Fruit fly (Drosophila melanogaster): ENCODE measurements around the gene primo-1.

primo-1 gene

dm6 chr3R:13713984-13714532 is 2.4 kb upstream of the primo-1 start (continued):
- TF ChIP-seq NK7.1 (GFP tag; optimal IDR thresholded peaks at IDR 0.05) (no peak), otp (GFP tag; IDR thresholded peaks at IDR 0.05) (no peak; the same call in 2 of the 3 replicates), dmrt11E (tag; optimal IDR thresholded peaks at IDR 0.05) (no peak), Taf1 (GFP tag; IDR thresholded peaks at IDR 0.05) (no peak), Fer1 (GFP tag; optimal IDR thresholded peaks at IDR 0.05) (no peak), CG15696 (tag; optimal IDR thresholded peaks at IDR 0.05) (peak; percentile 19), CG4707 (GFP tag; optimal IDR thresholded peaks at IDR 0.05) (no peak), CG9437 (GFP tag; optimal IDR thresholded peaks at IDR 0.05) (no peak), nom (GFP tag; optimal IDR thresholded peaks at IDR 0.05) (peak; percentile 14), tgo (GFP tag; IDR thresholded peaks at IDR 0.05) (no peak), cwo (GFP tag; optimal IDR thresholded peaks at IDR 0.05) (no peak), CG2889 (GFP tag; IDR thresholded peaks at IDR 0.05) (no peak), bowl (GFP tag; IDR thresholded peaks at IDR 0.05) (no peak), Dref (GFP tag; IDR thresholded peaks at IDR 0.05) (no peak), lola (GFP tag; optimal IDR thresholded peaks at IDR 0.05) (peak in 1 of 3 experiments; percentile 5), ab (GFP tag; optimal IDR thresholded peaks at IDR 0.05) (no peak), disco-r (GFP tag; optimal IDR thresholded peaks at IDR 0.05) (no peak), wor (GFP tag; IDR thresholded peaks at IDR 0.05) (no peak), ato (GFP tag; IDR thresholded peaks at IDR 0.05; ENCODE audit: partially characterized antibody) (no peak), CG18599 (GFP tag; optimal IDR thresholded peaks at IDR 0.05) (no peak), nmo (GFP tag; optimal IDR thresholded peaks at IDR 0.05) (no peak), ATbp (GFP tag; optimal IDR thresholded peaks at IDR 0.05) (peak; percentile 10), CG5180 (GFP tag; optimal IDR thresholded peaks at IDR 0.05) (no peak), Med (GFP tag) (peak; percentile 71), eve (GFP tag; optimal IDR thresholded peaks at IDR 0.05) (no peak), gt (GFP tag; IDR thresholded peaks at IDR 0.05) (no peak), CG31365 (tag; optimal IDR thresholded peaks at IDR 0.05) (peak; percentile 62), Drgx (GFP tag; IDR thresholded peaks at IDR 0.05) (0 out of 2 replicates have a peak, but pooled peaks have one; percentile 25), CG7745 (tag; optimal IDR thresholded peaks at IDR 0.05) (no peak), CG32772 (GFP tag; IDR thresholded peaks at IDR 0.05) (no peak), cg (GFP tag; optimal IDR thresholded peaks at IDR 0.05) (no peak), mirr (GFP tag; optimal IDR thresholded peaks at IDR 0.05) (no peak), wek (GFP tag; optimal IDR thresholded peaks at IDR 0.05) (no peak), CG11456 (GFP tag; IDR thresholded peaks at IDR 0.05) (0 out of 3 replicates have a peak, but pooled peaks have one; percentile 33), hb (GFP tag; IDR thresholded peaks at IDR 0.05; ENCODE audit: partially characterized antibody) (no peak), insv (GFP tag; optimal IDR thresholded peaks at IDR 0.05) (no peak), CG34224 (GFP tag; IDR thresholded peaks at IDR 0.05; ENCODE audit: partially characterized antibody) (no peak), Hr78 (GFP tag; optimal IDR thresholded peaks at IDR 0.05) (no peak), CG2199 (GFP tag; IDR thresholded peaks at IDR 0.05) (0 out of 3 replicates have a peak, but pooled peaks have one; percentile 52), CG8359 (GFP tag; optimal IDR thresholded peaks at IDR 0.05; ENCODE audit: borderline replicate concordance) (no peak), ERR (GFP tag; optimal IDR thresholded peaks at IDR 0.05) (no peak), Dek (tag; optimal IDR thresholded peaks at IDR 0.05) (no peak), Atf3 (GFP tag; optimal IDR thresholded peaks at IDR 0.05) (no peak), CG13287 (GFP tag; IDR thresholded peaks at IDR 0.05; ENCODE audit: partially characterized antibody) (no peak), Adf1 (GFP tag; IDR thresholded peaks at IDR 0.05) (no peak), CG8924 (tag; optimal IDR thresholded peaks at IDR 0.05) (no peak), CG8281 (tag; optimal IDR thresholded peaks at IDR 0.05) (no peak), CG14050 (GFP tag; IDR thresholded peaks at IDR 0.05) (no peak), Hand (GFP tag; optimal IDR thresholded peaks at IDR 0.05) (no peak)
